Worm (Caenorhabditis elegans) whole organism, young adult: ENCODE data around the gene F19H6.5.
A peak's percentile ranks its signal among the peaks of the same experiment; 100 is the strongest.

Source experiments
- B0035.1 ChIP-seq: sonication (generic microtip); optimal IDR thresholded peaks from 2 replicates; lab custom pipeline; 2016; ENCODE audit warnings: missing genetic modification characterization, mild to moderate bottlenecking, missing compliant biosample characterization, missing genotype, missing genetic modification reagents
- C17E4.6 ChIP-seq: fragments of 200-800 bp; sonication (Bioruptor generic); IDR thresholded peaks from 2 replicates; pipeline ENCODE4 v1.3.6; 2022; ENCODE audit warnings: missing genetic modification reagents, missing genetic modification characterization, missing compliant biosample characterization
- D2030.7 ChIP-seq: fragments of 200-800 bp; sonication (Bioruptor generic); IDR thresholded peaks from 2 replicates; pipeline ENCODE4 v1.3.6; 2022; ENCODE audit warnings: missing genetic modification reagents, missing genetic modification characterization, missing compliant biosample characterization
- F23B12.7 ChIP-seq: sonication (generic microtip); optimal IDR thresholded peaks from 2 replicates; lab custom pipeline; 2017; ENCODE audit warnings: missing genetic modification characterization, mild to moderate bottlenecking, missing compliant biosample characterization, antibody characterized with exemption, moderate library complexity; ENCODE audit not compliant: insufficient read depth
- F33H1.4 ChIP-seq: fragments of 200-800 bp; sonication (Bioruptor generic); IDR thresholded peaks from 2 replicates; pipeline ENCODE4 v1.3.6; 2022; ENCODE audit warnings: missing genetic modification reagents, missing genetic modification characterization, missing compliant biosample characterization
- F57A8.1 ChIP-seq: fragments of 200-800 bp; sonication (Bioruptor generic); optimal IDR thresholded peaks from 2 replicates; lab custom pipeline; 2018; ENCODE audit warnings: mild to moderate bottlenecking, missing genetic modification characterization, moderate library complexity, missing compliant biosample characterization
- F57C9.4 ChIP-seq: sonication (generic microtip); optimal IDR thresholded peaks from 2 replicates; lab custom pipeline; 2017; ENCODE audit warnings: mild to moderate bottlenecking, missing genetic modification characterization, missing compliant biosample characterization
- Y53F4B.3 ChIP-seq: fragments of 200-800 bp; sonication (Bioruptor generic); IDR thresholded peaks from 2 replicates; pipeline ENCODE4 v1.3.6; 2022; ENCODE audit warnings: missing genetic modification reagents, missing genetic modification characterization, missing compliant biosample characterization
- Y53G8AR.9 ChIP-seq: fragments of 200-800 bp; sonication (Bioruptor generic); conservative IDR thresholded peaks from 2 replicates; pipeline ENCODE4 v1.3.6; 2022; ENCODE audit warnings: missing genetic modification reagents, missing genetic modification characterization, missing compliant biosample characterization
- Y79H2A.3 ChIP-seq: fragments of 200-800 bp; sonication (Bioruptor generic); conservative IDR thresholded peaks from 2 replicates; pipeline ENCODE4 v1.3.6; 2022; ENCODE audit warnings: missing genetic modification reagents, missing genetic modification characterization, missing compliant biosample characterization
- Y95B8A.8 ChIP-seq: fragments of 200-800 bp; sonication (Bioruptor generic); IDR thresholded peaks from 2 replicates; pipeline ENCODE4 v1.3.6; 2022; ENCODE audit warnings: missing genetic modification reagents, missing genetic modification characterization, missing compliant biosample characterization
- ZK185.1 ChIP-seq: sonication (generic microtip); optimal IDR thresholded peaks from 2 replicates; lab custom pipeline; 2016; ENCODE audit warnings: mild to moderate bottlenecking, missing genetic modification characterization, missing compliant biosample characterization; ENCODE audit not compliant: poor library complexity, severe bottlenecking
- ama-1 ChIP-seq, 3 experiments: fragments of 150-350 bp in 1 of 3; sonication (generic microtip) in 2 of 3; optimal IDR thresholded peaks; 2 replicates each; lab custom pipeline; 2014 to 2018; ENCODE audit warnings: missing biosample characterization in 2 of 3, missing genetic modification characterization in 2 of 3, missing genetic modification reagents in 2 of 3
- aptf-3 ChIP-seq: fragments of 200-800 bp; sonication (Bioruptor generic); IDR thresholded peaks from 2 replicates; pipeline ENCODE4 v1.3.6; 2022; ENCODE audit warnings: missing genetic modification characterization, missing compliant biosample characterization
- attf-3 ChIP-seq: fragments of 200-800 bp; sonication (Bioruptor generic); conservative IDR thresholded peaks from 2 replicates; pipeline ENCODE4 v1.3.6; 2022; ENCODE audit warnings: missing genetic modification reagents, missing genetic modification characterization, missing compliant biosample characterization
- attf-5 ChIP-seq: fragments of 200-800 bp; sonication (Bioruptor generic); optimal IDR thresholded peaks from 2 replicates; lab custom pipeline; 2018; ENCODE audit warnings: mild to moderate bottlenecking, missing genetic modification characterization, missing compliant biosample characterization
- attf-6 ChIP-seq: fragments of 200-800 bp; sonication (Bioruptor generic); IDR thresholded peaks from 2 replicates; pipeline ENCODE4 v1.3.6; 2022; ENCODE audit warnings: missing genetic modification reagents, missing genetic modification characterization, missing compliant biosample characterization
- bed-2 ChIP-seq: fragments of 200-800 bp; sonication (Bioruptor generic); IDR thresholded peaks from 2 replicates; pipeline ENCODE4 v1.3.6; 2022; ENCODE audit warnings: missing genetic modification reagents, missing genetic modification characterization, missing compliant biosample characterization
- die-1 ChIP-seq: sonication (generic microtip); optimal IDR thresholded peaks from 2 replicates; lab custom pipeline; 2016; ENCODE audit warnings: missing genotype, mild to moderate bottlenecking, missing genetic modification characterization, missing compliant biosample characterization
- dpff-1 ChIP-seq: sonication (generic microtip); optimal IDR thresholded peaks from 2 replicates; lab custom pipeline; 2017; ENCODE audit warnings: mild to moderate bottlenecking, missing genetic modification characterization, missing compliant biosample characterization
- egl-18 ChIP-seq: fragments of 200-800 bp; sonication (Bioruptor generic); IDR thresholded peaks from 2 replicates; pipeline ENCODE4 v1.3.6; 2022; ENCODE audit warnings: missing genetic modification reagents, missing genetic modification characterization, missing compliant biosample characterization
- ets-4 ChIP-seq: fragments of 200-800 bp; sonication (Bioruptor generic); optimal IDR thresholded peaks from 2 replicates; lab custom pipeline; 2018; ENCODE audit warnings: mild to moderate bottlenecking, missing genetic modification characterization, missing compliant biosample characterization
- gei-17 ChIP-seq: fragments of 200-800 bp; sonication (Bioruptor generic); optimal IDR thresholded peaks from 2 replicates; lab custom pipeline; 2018; ENCODE audit warnings: mild to moderate bottlenecking, missing genetic modification characterization, missing compliant biosample characterization
- hlh-12 ChIP-seq: sonication (generic microtip); optimal IDR thresholded peaks from 2 replicates; lab custom pipeline; 2016; ENCODE audit warnings: missing genetic modification characterization, missing compliant biosample characterization
- hlh-26 ChIP-seq: fragments of 200-800 bp; sonication (Bioruptor generic); conservative IDR thresholded peaks from 2 replicates; pipeline ENCODE4 v1.3.6; 2022; ENCODE audit warnings: missing genetic modification reagents, missing genetic modification characterization, missing compliant biosample characterization
- hmg-1.2 ChIP-seq: fragments of 200-800 bp; sonication (Bioruptor generic); IDR thresholded peaks from 2 replicates; pipeline ENCODE4 v1.3.6; 2022; ENCODE audit warnings: missing genetic modification reagents, missing genetic modification characterization, missing compliant biosample characterization
- hmg-20 ChIP-seq: fragments of 200-800 bp; sonication (Bioruptor generic); IDR thresholded peaks from 2 replicates; pipeline ENCODE4 v1.3.6; 2022; ENCODE audit warnings: missing genetic modification reagents, missing genetic modification characterization, missing compliant biosample characterization
- hrde-1 ChIP-seq: sonication (generic microtip); optimal IDR thresholded peaks from 2 replicates; lab custom pipeline; 2016; ENCODE audit warnings: missing genetic modification characterization, mild to moderate bottlenecking, missing compliant biosample characterization, moderate library complexity, missing genotype, missing genetic modification reagents, borderline replicate concordance
- hsf-1 ChIP-seq: fragments of 200-800 bp; sonication (Bioruptor generic); IDR thresholded peaks from 2 replicates; pipeline ENCODE4 v1.3.6; 2022; ENCODE audit warnings: missing genetic modification reagents, missing genetic modification characterization, missing compliant biosample characterization
- lin-26 ChIP-seq: fragments of 200-800 bp; sonication (Bioruptor generic); IDR thresholded peaks from 2 replicates; pipeline ENCODE4 v1.3.6; 2022; ENCODE audit warnings: missing genetic modification reagents, missing genetic modification characterization, missing compliant biosample characterization
- lin-54 ChIP-seq: fragments of 200-800 bp; sonication (Bioruptor generic); optimal IDR thresholded peaks from 2 replicates; lab custom pipeline; 2018; ENCODE audit warnings: mild to moderate bottlenecking, missing genetic modification characterization, missing compliant biosample characterization
- madf-10 ChIP-seq: sonication (generic microtip); optimal IDR thresholded peaks from 2 replicates; lab custom pipeline; 2016; ENCODE audit warnings: mild to moderate bottlenecking, missing genetic modification characterization, missing compliant biosample characterization
- mel-28 ChIP-seq: sonication (generic microtip); optimal IDR thresholded peaks from 2 replicates; lab custom pipeline; 2016; ENCODE audit warnings: borderline replicate concordance, mild to moderate bottlenecking, missing genetic modification characterization, missing compliant biosample characterization
- nhr-120 ChIP-seq: fragments of 200-800 bp; sonication (Bioruptor generic); IDR thresholded peaks from 2 replicates; pipeline ENCODE4 v1.3.6; 2022; ENCODE audit warnings: missing genetic modification characterization, missing compliant biosample characterization
- nhr-80 ChIP-seq: sonication (generic microtip); optimal IDR thresholded peaks from 2 replicates; lab custom pipeline; 2016; ENCODE audit warnings: missing genetic modification characterization, missing compliant biosample characterization
- rec-8 ChIP-seq, 2 experiments: sonication (generic microtip); optimal IDR thresholded peaks; 2 replicates each; lab custom pipeline; 2016; ENCODE audit warnings: mild to moderate bottlenecking in 2 of 2, missing genetic modification characterization in 2 of 2, missing genetic modification reagents in 2 of 2, missing genotype in 2 of 2, missing biosample characterization in 1 of 2, missing compliant biosample characterization in 1 of 2, moderate library complexity in 1 of 2
- repo-1 ChIP-seq: sonication (generic microtip); optimal IDR thresholded peaks from 2 replicates; lab custom pipeline; 2017; ENCODE audit warnings: mild to moderate bottlenecking, missing genetic modification characterization, missing compliant biosample characterization
- rpc-1 ChIP-seq, 2 experiments: fragments of 150-350 bp in 1 of 2; sonication (generic microtip) in 1 of 2; optimal IDR thresholded peaks; 2 replicates each; lab custom pipeline; 2014 to 2018; ENCODE audit warnings: missing biosample characterization in 1 of 2, missing genetic modification characterization in 1 of 2, missing genetic modification reagents in 1 of 2, missing genotype in 1 of 2
- snpc-1.1 ChIP-seq: sonication (generic microtip); optimal IDR thresholded peaks from 2 replicates; lab custom pipeline; 2017; ENCODE audit warnings: missing genetic modification characterization, mild to moderate bottlenecking, missing compliant biosample characterization, antibody characterized with exemption, moderate library complexity, missing genotype, missing genetic modification reagents; ENCODE audit not compliant: insufficient read depth
- snpc-3.4 ChIP-seq: sonication (generic microtip); optimal IDR thresholded peaks from 2 replicates; lab custom pipeline; 2017; ENCODE audit warnings: missing genetic modification characterization, mild to moderate bottlenecking, missing compliant biosample characterization, antibody characterized with exemption, moderate library complexity, missing genotype, missing genetic modification reagents
- somi-1 ChIP-seq: fragments of 200-800 bp; sonication (Bioruptor generic); optimal IDR thresholded peaks from 2 replicates; lab custom pipeline; 2018; ENCODE audit warnings: mild to moderate bottlenecking, missing genetic modification characterization, missing compliant biosample characterization
- tbp1 ChIP-seq: fragments of 200-800 bp; sonication (Bioruptor generic); optimal IDR thresholded peaks from 2 replicates; lab custom pipeline; 2018; ENCODE audit warnings: mild to moderate bottlenecking, missing genetic modification characterization, missing compliant biosample characterization
- unc-130 ChIP-seq: sonication (generic microtip); optimal IDR thresholded peaks from 2 replicates; lab custom pipeline; 2016; ENCODE audit warnings: missing genetic modification reagents, missing genetic modification characterization, missing compliant biosample characterization
- zim-3 ChIP-seq: sonication (generic microtip); optimal IDR thresholded peaks from 2 replicates; lab custom pipeline; 2017; ENCODE audit warnings: mild to moderate bottlenecking, missing genetic modification characterization, moderate library complexity, missing compliant biosample characterization
- ztf-22 ChIP-seq: fragments of 200-800 bp; sonication (Bioruptor generic); optimal IDR thresholded peaks from 2 replicates; lab custom pipeline; 2018; ENCODE audit warnings: mild to moderate bottlenecking, missing genetic modification characterization, moderate library complexity, missing compliant biosample characterization
- ztf-6 ChIP-seq: fragments of 200-800 bp; sonication (Bioruptor generic); IDR thresholded peaks from 2 replicates; pipeline ENCODE4 v1.3.6; 2022; ENCODE audit warnings: missing genetic modification reagents, missing genetic modification characterization, missing compliant biosample characterization

The F19H6.5 gene

ce11 chrX:12337846-12338490, 26.7 kb downstream of the F19H6.5 start, which contains the start of gene srd-44 (continued):
- peak; percentile 18 for TF ChIP-seq snpc-1.1
- no peak for TF ChIP-seq Y53G8AR.9
- TF ChIP-seq hlh-26, result no peak
- TF ChIP-seq ZK185.1 (tag; lab: Kevin White, UChicago), result peak; percentile 83
- TF ChIP-seq F23B12.7 (tag; lab: Kevin White, UChicago), result no peak
- TF ChIP-seq nhr-80 (tag; lab: Kevin White, UChicago), result no peak
- no peak for TF ChIP-seq Y53F4B.3 (GFP tag; lab: Robert Waterston, UW)
- no peak for TF ChIP-seq ztf-22
- peak; percentile 16 for TF ChIP-seq B0035.1 (tag; lab: Kevin White, UChicago)
- TF ChIP-seq F57A8.1 (GFP tag; lab: Kevin White, UChicago), result no peak
- TF ChIP-seq dpff-1 (tag; lab: Kevin White, UChicago), result no peak
- peak; percentile 40 for TF ChIP-seq snpc-3.4 (tag; lab: Kevin White, UChicago)
- no peak for TF ChIP-seq ets-4 (GFP tag; lab: Kevin White, UChicago)
- peak; percentile 72 for TF ChIP-seq rpc-1 (optimal IDR thresholded peaks at IDR 0.05; lab: Kevin White, UChicago)
- TF ChIP-seq rpc-1 (tag; optimal IDR thresholded peaks at IDR 0.05; lab: Kevin White, UChicago), result peak; percentile 85
- TF ChIP-seq somi-1 (GFP tag; lab: Kevin White, UChicago), result no peak
- TF ChIP-seq lin-26 (GFP tag; lab: Robert Waterston, UW), result peak; percentile 86
- peak; percentile 95 for TF ChIP-seq tbp1 (GFP tag; lab: Kevin White, UChicago)
- no peak for TF ChIP-seq hmg-1.2
- TF ChIP-seq D2030.7 (GFP tag; lab: Robert Waterston, UW), result no peak; the same call in 1 of the 2 replicates
- peak; percentile 18 for TF ChIP-seq unc-130 (GFP tag; lab: Kevin White, UChicago)
- no peak for TF ChIP-seq bed-2 (GFP tag; lab: Robert Waterston, UW)
- no peak for TF ChIP-seq nhr-120
- no peak for TF ChIP-seq F33H1.4 (GFP tag; lab: Robert Waterston, UW)
- TF ChIP-seq hmg-20 (GFP tag; lab: Robert Waterston, UW), result peak; percentile 60; the same call in 1 of the 2 replicates
- no peak for TF ChIP-seq lin-54 (GFP tag; lab: Kevin White, UChicago)
- no peak for TF ChIP-seq attf-5 (GFP tag; lab: Kevin White, UChicago)
- no peak for TF ChIP-seq egl-18 (GFP tag; lab: Robert Waterston, UW)
- peak; percentile 26 for TF ChIP-seq hrde-1 (tag; lab: Kevin White, UChicago)
- TF ChIP-seq hlh-12 (tag; lab: Kevin White, UChicago), result no peak
- TF ChIP-seq C17E4.6 (GFP tag; lab: Robert Waterston, UW), result no peak
- TF ChIP-seq die-1 (tag; lab: Kevin White, UChicago), result peak; percentile 71
- TF ChIP-seq ama-1 (optimal IDR thresholded peaks at IDR 0.05; lab: Kevin White, UChicago), result no peak
- TF ChIP-seq ama-1 (GFP tag; optimal IDR thresholded peaks at IDR 0.05; lab: Kevin White, UChicago), result no peak
- TF ChIP-seq aptf-3 (GFP tag; lab: Robert Waterston, UW), result no peak
- no peak for TF ChIP-seq mel-28 (tag; lab: Kevin White, UChicago)
- no peak for TF ChIP-seq F57C9.4 (tag; lab: Kevin White, UChicago)
- TF ChIP-seq Y79H2A.3 (GFP tag; lab: Robert Waterston, UW), result no peak
- TF ChIP-seq repo-1 (tag; lab: Kevin White, UChicago), result no peak
- 0 out of 2 replicates have a peak, but pooled peaks have one; percentile 22 for TF ChIP-seq ztf-6 (GFP tag; lab: Robert Waterston, UW)
- TF ChIP-seq attf-3, result no peak
- peak; percentile 36 for TF ChIP-seq madf-10
- no peak for TF ChIP-seq hsf-1 (GFP tag; lab: Robert Waterston, UW)
- no peak for TF ChIP-seq zim-3
- TF ChIP-seq attf-6 (GFP tag; lab: Robert Waterston, UW), result no peak
- TF ChIP-seq Y95B8A.8 (GFP tag; lab: Robert Waterston, UW), result no peak
- TF ChIP-seq gei-17 (GFP tag; lab: Kevin White, UChicago), result no peak
- TF ChIP-seq rec-8 (tag; optimal IDR thresholded peaks at IDR 0.05; lab: Kevin White, UChicago), result peak; percentile 42 to 56
